Worm (Caenorhabditis elegans) whole organism, late embryonic: Measurements from ENCODE around the gene fbxa-18.

Experiments used
- Y22D7AL.16 ChIP-seq: sonication (generic microtip); optimal IDR thresholded peaks from 2 replicates; lab custom pipeline; 2016; ENCODE audit warnings: missing genetic modification characterization, missing compliant biosample characterization
- ahr-1 ChIP-seq: sonication (generic microtip); optimal IDR thresholded peaks from 2 replicates; lab custom pipeline; 2016; ENCODE audit warnings: missing genetic modification characterization, missing compliant biosample characterization
- ama-1 ChIP-seq: fragments of 150-350 bp; optimal IDR thresholded peaks from 2 replicates; lab custom pipeline; 2014
- ceh-30 ChIP-seq: fragments of 150-350 bp; optimal IDR thresholded peaks from 2 replicates; lab custom pipeline; 2014; ENCODE audit warnings: missing biosample characterization, missing genetic modification characterization
- ceh-9 ChIP-seq: sonication (generic microtip); optimal IDR thresholded peaks from 2 replicates; lab custom pipeline; 2016; ENCODE audit warnings: mild to moderate bottlenecking, missing genetic modification characterization, inconsistent platforms, missing compliant biosample characterization
- che-1 ChIP-seq: sonication (generic microtip); optimal IDR thresholded peaks from 2 replicates; lab custom pipeline; 2016; ENCODE audit warnings: mild to moderate bottlenecking, missing genetic modification characterization, missing compliant biosample characterization
- fkh-10 ChIP-seq: fragments of 150-350 bp; optimal IDR thresholded peaks from 2 replicates; lab custom pipeline; 2014; ENCODE audit warnings: missing biosample characterization, missing genetic modification reagents, missing genetic modification characterization
- nfya-1 ChIP-seq: sonication (generic microtip); optimal IDR thresholded peaks from 2 replicates; lab custom pipeline; 2017; ENCODE audit warnings: missing genetic modification characterization, mild to moderate bottlenecking, missing compliant biosample characterization, antibody characterized with exemption, moderate library complexity
- nhr-11 ChIP-seq: fragments of 150-350 bp; optimal IDR thresholded peaks from 2 replicates; lab custom pipeline; 2014; ENCODE audit warnings: missing biosample characterization, missing genetic modification characterization
- pha-4 ChIP-seq: fragments of 150-350 bp; optimal IDR thresholded peaks from 2 replicates; lab custom pipeline; 2018; ENCODE audit warnings: missing biosample characterization, missing genetic modification reagents, missing genetic modification characterization
- ref-2 ChIP-seq: sonication (generic microtip); optimal IDR thresholded peaks from 2 replicates; lab custom pipeline; 2016; ENCODE audit warnings: missing genetic modification characterization, missing compliant biosample characterization

ce11 chrV:16159594-16159993, 17.1 kb downstream of the fbxa-18 start, which contains the start of gene F10A3.17:
- no peak for TF ChIP-seq nhr-11 (tag; lab: Kevin White, UChicago)
- no peak for TF ChIP-seq ceh-30
- no peak for TF ChIP-seq pha-4 (tag; lab: Kevin White, UChicago)
- no peak for TF ChIP-seq ahr-1 (tag; lab: Kevin White, UChicago)
- TF ChIP-seq fkh-10 (GFP tag; lab: Kevin White, UChicago), result no peak
- TF ChIP-seq ceh-9 (tag; lab: Kevin White, UChicago), result no peak
- no peak for TF ChIP-seq che-1
- TF ChIP-seq ama-1, result no peak
- TF ChIP-seq ref-2 (tag; lab: Kevin White, UChicago), result no peak
- no peak for TF ChIP-seq nfya-1 (tag; lab: Kevin White, UChicago)
- TF ChIP-seq Y22D7AL.16 (tag; lab: Kevin White, UChicago), result no peak
